Worm (Caenorhabditis elegans): Measurements from ENCODE around the gene R08D7.4.

DNA sequence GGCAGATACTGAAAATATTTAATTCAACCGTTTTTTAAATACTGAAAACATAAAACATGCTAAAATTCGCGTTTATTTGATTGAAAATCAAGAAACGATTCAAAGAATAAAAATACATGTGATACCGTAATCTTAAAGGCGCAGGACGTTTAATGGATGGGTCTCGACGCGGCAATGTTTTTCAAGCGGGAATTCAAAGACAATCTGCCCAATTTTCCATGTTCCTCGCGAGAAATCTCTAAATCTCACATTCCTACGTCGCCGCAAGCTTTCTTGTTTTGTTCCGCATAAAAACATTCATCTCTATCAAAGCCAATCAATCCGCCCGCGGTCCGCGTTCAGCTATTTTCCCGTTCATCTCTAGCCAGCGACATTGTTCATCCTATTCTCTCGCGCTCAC lies 29.8 kb downstream of the R08D7.4 start:
- no peak for TF ChIP-seq F57A8.1 (GFP tag; optimal IDR thresholded peaks at IDR 0.05)
- TF ChIP-seq T26A5.8 (tag; optimal IDR thresholded peaks at IDR 0.05) = no peak
- TF ChIP-seq nhr-27 (tag; optimal IDR thresholded peaks at IDR 0.05) = no peak
- TF ChIP-seq nfyb-1 (GFP tag; IDR thresholded peaks at IDR 0.05) = no peak
- no peak for TF ChIP-seq mel-28 (tag; optimal IDR thresholded peaks at IDR 0.05; ENCODE audit: borderline replicate concordance)
- TF ChIP-seq unc-62 (GFP tag; optimal IDR thresholded peaks at IDR 0.05) = no peak
- TF ChIP-seq snpc-4 (GFP tag; optimal IDR thresholded peaks at IDR 0.05) = no peak
- TF ChIP-seq snpc-4 (tag; optimal IDR thresholded peaks at IDR 0.05) = no peak
- no peak for TF ChIP-seq aptf-3 (GFP tag; IDR thresholded peaks at IDR 0.05)

Data from whole organism, young adult.